Fruit fly (Drosophila melanogaster) Kc167 (cell line): ENCODE results near the gene CG15212.

Source experiments
- Myc ChIP-seq: fragments of >200 bp; optimal IDR thresholded peaks from 2 replicates; lab custom pipeline; 2017; ENCODE audit warnings: missing external identifiers
- Sin3A ChIP-seq: fragments of >200 bp; optimal IDR thresholded peaks from 2 replicates; lab custom pipeline; 2018; ENCODE audit warnings: missing external identifiers
- h ChIP-seq: fragments of >200 bp; optimal IDR thresholded peaks from 3 replicates; lab custom pipeline; 2018; ENCODE audit warnings: missing external identifiers
- psq ChIP-seq: fragments of >200 bp; optimal IDR thresholded peaks from 2 replicates; lab custom pipeline; 2017; ENCODE audit warnings: missing external identifiers
- ttk ChIP-seq: sonication (Bioruptor generic); optimal IDR thresholded peaks from 2 replicates; lab custom pipeline; 2017; ENCODE audit warnings: missing external identifiers

DNA sequence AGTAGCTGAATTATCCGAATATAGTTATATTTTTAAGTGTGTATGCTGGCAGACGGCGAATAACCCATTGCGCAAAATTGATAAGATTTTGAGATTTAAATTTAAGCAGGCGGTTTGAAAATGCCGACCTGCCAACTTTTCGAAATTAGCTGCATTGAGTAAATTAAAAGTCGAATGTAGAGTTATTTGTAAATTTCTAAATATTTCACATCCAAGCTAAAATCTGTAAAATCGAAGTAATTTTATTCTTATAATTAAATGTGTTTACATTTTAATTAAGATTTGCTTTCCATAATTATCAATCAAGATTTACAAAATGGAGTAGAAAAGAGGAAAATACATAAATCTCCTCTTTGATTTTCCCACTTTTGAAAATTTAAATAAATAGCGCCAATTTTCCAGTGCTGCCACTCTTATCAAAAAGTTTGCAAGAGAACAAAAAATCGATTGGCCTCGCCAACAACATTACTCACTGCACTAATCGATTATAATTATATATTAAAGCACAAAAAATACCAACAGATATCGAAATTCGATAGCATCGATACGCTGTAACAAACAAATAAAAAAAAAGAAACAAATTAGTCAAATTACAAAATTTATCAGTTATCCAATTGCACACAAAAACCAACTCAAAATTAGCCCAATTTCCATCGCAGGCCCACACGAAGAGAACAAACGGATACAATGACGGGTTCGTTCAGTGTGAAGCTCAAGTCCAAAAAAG is 2.5 kb downstream of the CG15212 start, which contains the start of gene Yod1:
- TF ChIP-seq Myc (lab: Kevin White, UChicago) = no peak
- no peak for TF ChIP-seq ttk (lab: Kevin White, UChicago)
- no peak for TF ChIP-seq h
- TF ChIP-seq psq (lab: Kevin White, UChicago) = no peak
- TF ChIP-seq Sin3A (lab: Kevin White, UChicago) = no peak
